Worm (Caenorhabditis elegans) whole organism, mixed stage, embryonic: ENCODE measurements around the gene acly-1.

Experiments
- M03D4.4 ChIP-seq: sonication (generic microtip); optimal IDR thresholded peaks from 2 replicates; lab custom pipeline; 2017; ENCODE audit warnings: mild to moderate bottlenecking, missing genetic modification characterization, missing compliant biosample characterization
- bed-3 ChIP-seq: fragments of 200-800 bp; sonication (Bioruptor generic); optimal IDR thresholded peaks from 3 replicates; lab custom pipeline; 2018; ENCODE audit warnings: mild to moderate bottlenecking, missing genetic modification characterization, moderate library complexity, missing compliant biosample characterization
- blmp-1 ChIP-seq: fragments of 150-350 bp; optimal IDR thresholded peaks from 2 replicates; lab custom pipeline; 2014; ENCODE audit warnings: missing biosample characterization, missing genetic modification characterization
- ceh-39 ChIP-seq: fragments of 150-350 bp; optimal IDR thresholded peaks from 2 replicates; lab custom pipeline; 2014; ENCODE audit warnings: missing biosample characterization, missing genetic modification characterization
- ceh-43 ChIP-seq: fragments of 200-800 bp; sonication (Bioruptor generic); optimal IDR thresholded peaks from 2 replicates; lab custom pipeline; 2018; ENCODE audit warnings: mild to moderate bottlenecking, missing genetic modification characterization, moderate library complexity, missing compliant biosample characterization
- ceh-83 ChIP-seq: fragments of 200-800 bp; sonication (Bioruptor generic); optimal IDR thresholded peaks from 2 replicates; lab custom pipeline; 2018; ENCODE audit warnings: mild to moderate bottlenecking, missing genetic modification characterization, missing compliant biosample characterization
- ces-1 ChIP-seq: fragments of 150-350 bp; optimal IDR thresholded peaks from 2 replicates; lab custom pipeline; 2014; ENCODE audit warnings: missing biosample characterization, missing genetic modification reagents, missing genetic modification characterization
- cnd-1 ChIP-seq: fragments of 200-800 bp; sonication (Bioruptor generic); optimal IDR thresholded peaks from 2 replicates; lab custom pipeline; 2018; ENCODE audit warnings: mild to moderate bottlenecking, missing genetic modification characterization, missing compliant biosample characterization
- drap-1 ChIP-seq: fragments of 200-800 bp; sonication (Bioruptor generic); optimal IDR thresholded peaks from 3 replicates; lab custom pipeline; 2018; ENCODE audit warnings: mild to moderate bottlenecking, missing genetic modification characterization, missing compliant biosample characterization
- flh-1 ChIP-seq: fragments of 200-800 bp; sonication (Bioruptor generic); optimal IDR thresholded peaks from 2 replicates; lab custom pipeline; 2018; ENCODE audit warnings: mild to moderate bottlenecking, missing genetic modification characterization, moderate library complexity, missing compliant biosample characterization
- ham-2 ChIP-seq: fragments of 200-800 bp; sonication (Bioruptor generic); optimal IDR thresholded peaks from 2 replicates; lab custom pipeline; 2018; ENCODE audit warnings: mild to moderate bottlenecking, missing genetic modification characterization, missing compliant biosample characterization
- hlh-1 ChIP-seq: fragments of 150-350 bp; optimal IDR thresholded peaks from 2 replicates; lab custom pipeline; 2014; ENCODE audit warnings: missing biosample characterization, missing genetic modification reagents, missing genetic modification characterization
- lin-13 ChIP-seq: fragments of 150-350 bp; optimal IDR thresholded peaks from 2 replicates; lab custom pipeline; 2014; ENCODE audit warnings: missing biosample characterization, missing genetic modification characterization
- lin-32 ChIP-seq: fragments of 200-800 bp; sonication (Bioruptor generic); optimal IDR thresholded peaks from 2 replicates; lab custom pipeline; 2018; ENCODE audit warnings: mild to moderate bottlenecking, missing genetic modification characterization, missing compliant biosample characterization
- lsy-2 ChIP-seq: fragments of 150-350 bp; optimal IDR thresholded peaks from 2 replicates; lab custom pipeline; 2014; ENCODE audit warnings: missing biosample characterization, missing genetic modification characterization
- mab-5 ChIP-seq: fragments of 150-350 bp; optimal IDR thresholded peaks from 2 replicates; lab custom pipeline; 2014; ENCODE audit warnings: missing biosample characterization, missing genetic modification characterization
- mep-1 ChIP-seq: fragments of 150-350 bp; optimal IDR thresholded peaks from 2 replicates; lab custom pipeline; 2017; ENCODE audit warnings: missing biosample characterization, missing genetic modification reagents, missing genetic modification characterization, inconsistent platforms
- mls-2 ChIP-seq: sonication (generic microtip); optimal IDR thresholded peaks from 2 replicates; lab custom pipeline; 2016; ENCODE audit warnings: mild to moderate bottlenecking, missing genetic modification characterization, moderate library complexity, missing compliant biosample characterization
- nhr-12 ChIP-seq: fragments of 150-350 bp; optimal IDR thresholded peaks from 2 replicates; lab custom pipeline; 2014; ENCODE audit warnings: missing biosample characterization, missing genetic modification characterization
- nhr-2 ChIP-seq: fragments of 150-350 bp; optimal IDR thresholded peaks from 2 replicates; lab custom pipeline; 2014; ENCODE audit warnings: missing biosample characterization, missing genetic modification characterization
- nhr-237 ChIP-seq: fragments of 150-350 bp; optimal IDR thresholded peaks from 2 replicates; lab custom pipeline; 2014; ENCODE audit warnings: missing biosample characterization, missing genetic modification characterization
- nhr-28 ChIP-seq: fragments of 150-350 bp; optimal IDR thresholded peaks from 2 replicates; lab custom pipeline; 2014; ENCODE audit warnings: missing biosample characterization, missing genetic modification characterization
- pha-4 ChIP-seq: fragments of 150-350 bp; optimal IDR thresholded peaks from 2 replicates; lab custom pipeline; 2018; ENCODE audit warnings: missing biosample characterization, missing genetic modification reagents, missing genetic modification characterization
- snpc-4 ChIP-seq: fragments of 150-350 bp; optimal IDR thresholded peaks from 2 replicates; lab custom pipeline; 2014; ENCODE audit warnings: missing biosample characterization, missing genetic modification characterization
- sptf-1 ChIP-seq: sonication (generic microtip); optimal IDR thresholded peaks from 2 replicates; lab custom pipeline; 2017; ENCODE audit warnings: mild to moderate bottlenecking, missing genetic modification characterization, moderate library complexity, missing compliant biosample characterization
- tbx-8 ChIP-seq: fragments of 200-800 bp; sonication (Bioruptor generic); optimal IDR thresholded peaks from 2 replicates; lab custom pipeline; 2018; ENCODE audit warnings: mild to moderate bottlenecking, missing genetic modification characterization, moderate library complexity, missing compliant biosample characterization
- unc-120 ChIP-seq: sonication (generic microtip); optimal IDR thresholded peaks from 2 replicates; lab custom pipeline; 2017; ENCODE audit warnings: missing genetic modification characterization, missing compliant biosample characterization; ENCODE audit not compliant: poor library complexity, severe bottlenecking
- unc-62 ChIP-seq: fragments of 150-350 bp; optimal IDR thresholded peaks from 2 replicates; lab custom pipeline; 2014; ENCODE audit warnings: missing biosample characterization, missing genetic modification reagents, missing genetic modification characterization
- zip-8 ChIP-seq: fragments of 150-350 bp; optimal IDR thresholded peaks from 2 replicates; lab custom pipeline; 2014; ENCODE audit warnings: missing biosample characterization, missing genetic modification characterization
- ztf-11 ChIP-seq: fragments of 150-350 bp; optimal IDR thresholded peaks from 2 replicates; lab custom pipeline; 2014; ENCODE audit warnings: missing biosample characterization, missing genetic modification characterization

Gene acly-1

DNA sequence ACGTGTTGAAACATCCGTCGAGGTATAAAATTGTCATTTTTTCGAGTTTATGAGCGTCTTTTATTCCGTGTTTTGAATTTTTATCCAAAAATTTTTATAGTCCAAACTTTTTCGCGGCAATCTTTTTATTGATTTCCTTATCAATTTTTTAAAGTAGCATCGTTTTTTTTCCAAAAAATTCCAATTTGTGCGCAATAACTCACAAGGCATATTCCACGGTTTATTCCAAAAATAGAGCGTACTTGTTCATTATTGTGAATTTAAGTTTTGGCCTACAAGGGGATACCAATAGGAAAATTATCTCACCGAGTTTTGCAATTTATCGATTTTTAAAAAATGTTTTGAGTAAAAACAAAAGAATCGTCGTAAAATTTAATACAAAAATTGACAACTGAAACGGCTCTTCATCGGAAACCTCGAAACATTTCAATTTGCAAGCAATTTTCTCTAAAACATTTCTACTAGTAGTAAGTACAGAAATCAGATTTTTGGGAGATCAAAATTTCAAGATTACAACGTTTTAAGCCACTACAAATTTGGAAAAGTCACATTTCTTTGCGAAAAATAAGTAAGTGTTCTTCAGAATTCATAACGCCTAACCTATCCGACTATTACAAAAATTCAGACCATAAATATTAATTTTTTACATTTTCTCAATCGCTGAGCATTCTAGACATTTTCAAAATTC lies 35.6 kb upstream of the acly-1 start:
- TF ChIP-seq lin-32: no peak
- no peak for TF ChIP-seq mls-2
- no peak for TF ChIP-seq unc-62 (GFP tag; lab: Kevin White, UChicago)
- peak; percentile 6 for TF ChIP-seq ces-1 (GFP tag; lab: Kevin White, UChicago)

DNA sequence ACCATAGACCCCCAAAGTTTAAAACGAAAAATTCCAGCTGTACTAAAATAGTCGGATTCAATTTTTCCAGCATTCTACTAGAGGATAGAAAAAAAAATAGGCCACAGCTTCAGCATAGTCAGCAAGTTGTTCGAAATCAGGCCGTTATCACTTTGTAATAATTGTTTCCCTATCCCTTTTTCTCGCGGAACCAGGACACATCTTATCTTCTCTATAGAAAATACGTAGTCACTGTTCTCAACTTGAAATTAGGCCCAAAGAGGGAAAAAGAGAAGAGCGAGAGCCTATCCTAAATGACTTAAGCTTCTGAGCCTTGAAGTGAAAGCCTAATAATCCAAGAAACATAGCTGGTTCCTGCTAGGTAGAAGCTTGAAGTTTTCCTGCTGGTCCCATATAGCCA lies 33.6 kb upstream of the acly-1 start:
- TF ChIP-seq sptf-1 (tag; lab: Kevin White, UChicago) (peak; percentile 57), hlh-1 (tag; lab: Kevin White, UChicago) (no peak)
- TF ChIP-seq, all 35 proteins: peak for 1

DNA sequence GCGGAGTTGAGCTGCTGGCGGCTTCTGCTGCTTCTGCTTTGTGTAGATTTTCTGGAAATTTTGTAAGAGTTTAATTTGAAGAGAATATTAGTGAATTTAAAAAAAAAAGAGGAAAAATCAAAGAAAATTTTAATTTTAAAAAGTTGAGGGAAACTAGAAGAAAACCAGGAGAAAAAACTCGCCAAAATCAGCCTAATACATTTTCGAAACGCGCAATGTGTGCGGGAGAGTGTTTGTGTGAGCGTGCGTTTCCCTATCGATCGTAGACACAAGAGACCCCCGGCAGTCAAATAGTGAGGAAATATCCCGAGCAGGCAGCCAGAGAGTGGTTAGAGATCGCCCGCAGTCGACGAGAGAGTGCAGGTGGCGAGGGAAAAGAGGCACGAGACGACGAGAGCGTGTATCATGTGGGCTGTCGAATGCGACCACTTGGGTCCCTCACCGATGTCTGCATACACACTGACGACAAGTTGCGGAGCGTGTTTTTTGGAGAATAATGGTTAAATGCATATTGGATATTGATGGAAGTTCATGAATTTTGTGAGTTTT lies 32.7 kb upstream of the acly-1 start, which contains the start of gene zfp-3:
zfp-3 (minus strand) TSS at position 51 of the 549 bp plus-strand sequence.
- TF ChIP-seq unc-62 (GFP tag; lab: Kevin White, UChicago) (peak; percentile 72), unc-120 (tag; lab: Kevin White, UChicago) (peak; percentile 60), mls-2 (peak; percentile 69), sptf-1 (tag; lab: Kevin White, UChicago) (peak; percentile 66), flh-1 (GFP tag; lab: Kevin White, UChicago) (no peak), lin-13 (peak; percentile 92), pha-4 (tag; lab: Kevin White, UChicago) (peak; percentile 93), zip-8 (tag; lab: Kevin White, UChicago) (no peak), nhr-28 (tag; lab: Kevin White, UChicago) (no peak), ceh-43 (no peak), lin-32 (no peak), mep-1 (tag; lab: Kevin White, UChicago) (peak; percentile 83), lsy-2 (peak; percentile 44), nhr-237 (tag; lab: Kevin White, UChicago) (peak; percentile 90), nhr-2 (tag; lab: Kevin White, UChicago) (no peak), ztf-11 (tag; lab: Kevin White, UChicago) (peak; percentile 55), ces-1 (GFP tag; lab: Kevin White, UChicago) (peak; percentile 83), M03D4.4 (tag; lab: Kevin White, UChicago) (peak; percentile 37), ceh-39 (tag; lab: Kevin White, UChicago) (peak; percentile 98), hlh-1 (tag; lab: Kevin White, UChicago) (peak; percentile 63), nhr-12 (no peak), drap-1 (GFP tag; lab: Kevin White, UChicago) (peak; percentile 45), blmp-1 (no peak)

DNA sequence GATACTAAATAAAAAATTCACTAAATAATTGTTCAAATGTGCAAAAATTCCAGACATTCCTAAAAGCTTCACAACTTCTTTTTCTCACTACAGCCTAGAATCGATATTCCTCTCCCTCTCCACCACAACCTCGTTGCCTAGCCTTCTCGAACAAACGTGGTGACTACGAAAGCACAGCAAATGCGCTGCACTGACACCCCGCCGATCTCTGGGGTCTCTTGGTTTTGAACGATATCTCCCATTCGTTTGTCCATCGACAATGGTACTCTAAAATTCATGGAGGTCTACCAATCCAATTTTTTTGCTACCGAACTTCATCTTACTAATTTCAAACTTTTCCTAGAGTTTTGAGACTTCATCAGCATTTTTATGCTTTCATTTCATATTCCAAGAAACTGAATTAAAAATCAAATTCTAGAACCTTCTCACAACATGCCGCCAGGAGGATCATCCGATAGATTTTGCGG lies 29.0 kb upstream of the acly-1 start, which contains the start of gene W05H7.1:
W05H7.1 (plus strand) TSS at position 417 of the 467 bp plus-strand sequence.
- TF ChIP-seq lin-32: no peak
- no peak for TF ChIP-seq ceh-83
- no peak for TF ChIP-seq mab-5 (tag; lab: Kevin White, UChicago)
- TF ChIP-seq ham-2: peak; percentile 48
- TF ChIP-seq ceh-39 (tag; lab: Kevin White, UChicago): peak; percentile 47
- no peak for TF ChIP-seq zip-8 (tag; lab: Kevin White, UChicago)
- peak; percentile 38 for TF ChIP-seq hlh-1 (tag; lab: Kevin White, UChicago)
- TF ChIP-seq bed-3 (GFP tag; lab: Kevin White, UChicago): no peak
- no peak for TF ChIP-seq tbx-8 (GFP tag; lab: Kevin White, UChicago)
- peak; percentile 21 for TF ChIP-seq ces-1 (GFP tag; lab: Kevin White, UChicago)
- TF ChIP-seq lin-13: peak; percentile 32
- TF ChIP-seq snpc-4: no peak
- no peak for TF ChIP-seq cnd-1
- TF ChIP-seq sptf-1 (tag; lab: Kevin White, UChicago): no peak
- TF ChIP-seq nhr-28 (tag; lab: Kevin White, UChicago): no peak
- TF ChIP-seq unc-62 (GFP tag; lab: Kevin White, UChicago): no peak
- TF ChIP-seq pha-4 (tag; lab: Kevin White, UChicago): no peak
- peak; percentile 59 for TF ChIP-seq mep-1 (tag; lab: Kevin White, UChicago)
- no peak for TF ChIP-seq M03D4.4 (tag; lab: Kevin White, UChicago)
- no peak for TF ChIP-seq ceh-43
- peak; percentile 10 for TF ChIP-seq nhr-237 (tag; lab: Kevin White, UChicago)
- no peak for TF ChIP-seq flh-1 (GFP tag; lab: Kevin White, UChicago)
- TF ChIP-seq lsy-2: peak; percentile 28
- TF ChIP-seq unc-120 (tag; lab: Kevin White, UChicago): no peak
